Fruit fly (Drosophila melanogaster): ENCODE results near the gene CG17196.

Gene CG17196

dm6 chr3R:25737735-25738371, 38.2 kb downstream of the CG17196 start (continued):
- TF ChIP-seq CG33213 (GFP tag; optimal IDR thresholded peaks at IDR 0.05) = peak; percentile 96
- peak; percentile 95 for TF ChIP-seq unpg (GFP tag; optimal IDR thresholded peaks at IDR 0.05)
- TF ChIP-seq CG13287 (GFP tag; IDR thresholded peaks at IDR 0.05; ENCODE audit: partially characterized antibody) = no peak
- no peak for TF ChIP-seq CG7745 (tag; optimal IDR thresholded peaks at IDR 0.05)
- 0 out of 2 replicates have a peak, but pooled peaks have one; percentile 37 for TF ChIP-seq Adf1 (GFP tag; IDR thresholded peaks at IDR 0.05)
- peak; percentile 94 for TF ChIP-seq zfh1 (GFP tag; IDR thresholded peaks at IDR 0.05)
- no peak for TF ChIP-seq MESR4 (GFP tag; optimal IDR thresholded peaks at IDR 0.05)
- peak; percentile 76 for TF ChIP-seq CG12299 (tag; optimal IDR thresholded peaks at IDR 0.05)
- TF ChIP-seq pita (GFP tag; optimal IDR thresholded peaks at IDR 0.05) = no peak
- TF ChIP-seq CG18599 (GFP tag; optimal IDR thresholded peaks at IDR 0.05) = peak; percentile 89
- peak; percentile 80 for TF ChIP-seq pho (GFP tag; optimal IDR thresholded peaks at IDR 0.05)
- peak; percentile 70 for TF ChIP-seq fd3F (GFP tag; optimal IDR thresholded peaks at IDR 0.05)
- TF ChIP-seq knrl (GFP tag; IDR thresholded peaks at IDR 0.05; ENCODE audit: partially characterized antibody) = no peak
- no peak for TF ChIP-seq GATAe (GFP tag; conservative IDR thresholded peaks at IDR 0.05)
- TF ChIP-seq tin (GFP tag; optimal IDR thresholded peaks at IDR 0.05) = peak; percentile 95
- peak; percentile 89 for TF ChIP-seq sqz (GFP tag; optimal IDR thresholded peaks at IDR 0.05)
- TF ChIP-seq CG12155 (GFP tag; optimal IDR thresholded peaks at IDR 0.05) = peak; percentile 85
- peak; percentile 91 for TF ChIP-seq lilli (GFP tag; optimal IDR thresholded peaks at IDR 0.05)
- TF ChIP-seq Aef1 (GFP tag; IDR thresholded peaks at IDR 0.05) = peak; percentile 86
- peak; percentile 77 for TF ChIP-seq CG17568 (GFP tag; optimal IDR thresholded peaks at IDR 0.05)
- peak; percentile 92 for TF ChIP-seq CG17802 (tag; optimal IDR thresholded peaks at IDR 0.05)
- TF ChIP-seq chif (GFP tag; optimal IDR thresholded peaks at IDR 0.05) = peak; percentile 92 to 95
- TF ChIP-seq gcm (GFP tag; optimal IDR thresholded peaks at IDR 0.05) = no peak
- TF ChIP-seq Dbx (GFP tag; IDR thresholded peaks at IDR 0.05) = peak; percentile 83
- peak; percentile 92 for TF ChIP-seq trem (tag; optimal IDR thresholded peaks at IDR 0.05)
- peak; percentile 95 for TF ChIP-seq Hsf (GFP tag; optimal IDR thresholded peaks at IDR 0.05)
- TF ChIP-seq CG10979 (tag; optimal IDR thresholded peaks at IDR 0.05) = peak; percentile 97
- TF ChIP-seq bsh (GFP tag; optimal IDR thresholded peaks at IDR 0.05) = peak; percentile 99
- TF ChIP-seq stc (GFP tag; IDR thresholded peaks at IDR 0.05) = peak; percentile 84
- TF ChIP-seq CG18764 (GFP tag; optimal IDR thresholded peaks at IDR 0.05) = peak; percentile 92
- TF ChIP-seq nom (GFP tag; optimal IDR thresholded peaks at IDR 0.05) = peak; percentile 97
- TF ChIP-seq CG8281 (tag; optimal IDR thresholded peaks at IDR 0.05) = peak; percentile 71
- TF ChIP-seq ranshi (GFP tag; IDR thresholded peaks at IDR 0.05) = peak; percentile 92
- TF ChIP-seq aop (GFP tag; IDR thresholded peaks at IDR 0.05) = peak; percentile 92
- peak; percentile 97 for TF ChIP-seq vvl (GFP tag; IDR thresholded peaks at IDR 0.05)
- TF ChIP-seq CG1529 (GFP tag; optimal IDR thresholded peaks at IDR 0.05) = peak; percentile 95
- TF ChIP-seq Hmr (GFP tag; optimal IDR thresholded peaks at IDR 0.05) = peak; percentile 77
- TF ChIP-seq Meics (GFP tag; optimal IDR thresholded peaks at IDR 0.05) = peak; percentile 81
- peak; percentile 95 for TF ChIP-seq CG30403 (GFP tag; optimal IDR thresholded peaks at IDR 0.05)
- peak; percentile 71 for TF ChIP-seq CG4404 (GFP tag; IDR thresholded peaks at IDR 0.05)
- no peak for TF ChIP-seq h (optimal IDR thresholded peaks at IDR 0.05)
- peak; percentile 94 to 95 for TF ChIP-seq dpn (GFP tag; optimal IDR thresholded peaks at IDR 0.05)
- peak; percentile 59 for TF ChIP-seq CTCF (GFP tag; optimal IDR thresholded peaks at IDR 0.05)
- TF ChIP-seq CG15269 (tag; optimal IDR thresholded peaks at IDR 0.05) = peak; percentile 85
- peak; percentile 91 for TF ChIP-seq CG11398 (GFP tag; optimal IDR thresholded peaks at IDR 0.05)
- peak; percentile 90 for TF ChIP-seq ase (GFP tag; IDR thresholded peaks at IDR 0.05)
- TF ChIP-seq Atf3 (GFP tag; optimal IDR thresholded peaks at IDR 0.05) = peak; percentile 93
- TF ChIP-seq jing (GFP tag; optimal IDR thresholded peaks at IDR 0.05) = peak; percentile 88
- peak; percentile 76 for TF ChIP-seq CG14050 (GFP tag; IDR thresholded peaks at IDR 0.05)
- TF ChIP-seq CG1647 (GFP tag; optimal IDR thresholded peaks at IDR 0.05) = peak; percentile 94
- peak; percentile 92 for TF ChIP-seq chm (GFP tag; IDR thresholded peaks at IDR 0.05)

All from whole organism, embryonic.